Fruit fly (Drosophila melanogaster) whole organism, wandering third instar larva: ENCODE measurements around the gene CG32447.

Source experiments
- Abd-B ChIP-seq: fragments of >200 bp; optimal IDR thresholded peaks from 2 replicates; lab custom pipeline; 2017; ENCODE audit warnings: missing biosample characterization, missing genetic modification characterization
- Hr83 ChIP-seq: fragments of 200-300 bp; sonication (Bioruptor generic); optimal IDR thresholded peaks from 2 replicates; lab custom pipeline; 2016; ENCODE audit warnings: missing biosample characterization, mild to moderate bottlenecking, missing genetic modification characterization, moderate library complexity; ENCODE audit not compliant: poor library complexity, severe bottlenecking
- Sp1 ChIP-seq: fragments of 200-800 bp; sonication (Bioruptor generic); optimal IDR thresholded peaks from 3 replicates; lab custom pipeline; 2019; ENCODE audit warnings: missing biosample characterization, mild to moderate bottlenecking, missing genetic modification characterization, moderate library complexity
- foxo ChIP-seq, 2 experiments: fragments of 200-800 bp; sonication (Bioruptor generic); optimal IDR thresholded peaks; 2 replicates in 1 of 2; 3 replicates in 1 of 2; lab custom pipeline; 2016 to 2017; ENCODE audit warnings: missing biosample characterization in 2 of 2, missing genetic modification characterization in 2 of 2

dm6 chr3L:21727013-21727727 lies 21.0 kb upstream of the CG32447 start:
- TF ChIP-seq Sp1 = no peak
- no peak for TF ChIP-seq foxo (GFP tag; optimal IDR thresholded peaks at IDR 0.05; lab: Kevin White, UChicago)
- no peak for TF ChIP-seq Hr83 (GFP tag; lab: Kevin White, UChicago)
- no peak for TF ChIP-seq Abd-B (GFP tag; lab: Kevin White, UChicago)
